Worm (Caenorhabditis elegans): ENCODE measurements around the gene gon-1.
A peak's percentile ranks its signal among the peaks of the same experiment; 100 is the strongest.

gon-1 gene

ce11 chrIV:9969081-9969480, 15.8 kb upstream of the gon-1 start, which contains the start of the genes kin-5 and C47E12.11:
kin-5 (minus strand) TSS chrIV:9969181.
C47E12.11 (plus strand) TSS chrIV:9969400.
- TF ChIP-seq spr-1 (tag; optimal IDR thresholded peaks at IDR 0.05) (no peak), F49E8.2 (tag; optimal IDR thresholded peaks at IDR 0.05; ENCODE audit: borderline replicate concordance) (no peak), snpc-4 (tag; optimal IDR thresholded peaks at IDR 0.05) (no peak), dmd-8 (GFP tag; IDR thresholded peaks at IDR 0.05) (no peak), fkh-10 (GFP tag; optimal IDR thresholded peaks at IDR 0.05) (no peak), unc-39 (tag; optimal IDR thresholded peaks at IDR 0.05) (no peak), Y75B8A.6 (GFP tag; IDR thresholded peaks at IDR 0.05) (no peak), lin-29 (GFP tag; IDR thresholded peaks at IDR 0.05) (no peak), nhr-48 (tag; optimal IDR thresholded peaks at IDR 0.05) (no peak), tra-1 (GFP tag; IDR thresholded peaks at IDR 0.05) (no peak), Y5F2A.4 (GFP tag; optimal IDR thresholded peaks at IDR 0.05) (no peak), lsy-2 (tag; optimal IDR thresholded peaks at IDR 0.05) (no peak), lin-38 (GFP tag; IDR thresholded peaks at IDR 0.05) (no peak), dmd-6 (GFP tag; IDR thresholded peaks at IDR 0.05) (no peak), hlh-11 (tag; optimal IDR thresholded peaks at IDR 0.05) (no peak), Y48G9A.11 (GFP tag; IDR thresholded peaks at IDR 0.05) (no peak)

ce11 chrIV:9963945-9964344, 10.7 kb upstream of the gon-1 start, which contains the start of gene T13H10.2:
T13H10.2 (plus strand) TSS chrIV:9964245.
- no peak for TF ChIP-seq mxl-3 (GFP tag; optimal IDR thresholded peaks at IDR 0.05)
- TF ChIP-seq mxl-2 (GFP tag; conservative IDR thresholded peaks at IDR 0.05) = no peak
- TF ChIP-seq lir-3 (tag; optimal IDR thresholded peaks at IDR 0.05) = no peak
- no peak for TF ChIP-seq ceh-62 (tag; optimal IDR thresholded peaks at IDR 0.05)
- TF ChIP-seq spr-1 (tag; optimal IDR thresholded peaks at IDR 0.05) = no peak
- TF ChIP-seq lim-7 (GFP tag; IDR thresholded peaks at IDR 0.05) = no peak
- no peak for TF ChIP-seq zfp-2 (tag; optimal IDR thresholded peaks at IDR 0.05)
- TF ChIP-seq tag-97 (GFP tag; IDR thresholded peaks at IDR 0.05) = no peak
- TF ChIP-seq ZK337.2 (GFP tag; IDR thresholded peaks at IDR 0.05) = no peak
- no peak for TF ChIP-seq ztf-7 (tag; optimal IDR thresholded peaks at IDR 0.05)
- no peak for TF ChIP-seq skn-1 (tag; optimal IDR thresholded peaks at IDR 0.05)
- no peak for TF ChIP-seq ceh-82 (tag; optimal IDR thresholded peaks at IDR 0.05)
- no peak for TF ChIP-seq saeg-2 (GFP tag; IDR thresholded peaks at IDR 0.05)
- TF ChIP-seq jun-1 (tag; optimal IDR thresholded peaks at IDR 0.05) = no peak
- no peak for TF ChIP-seq cey-2 (tag; optimal IDR thresholded peaks at IDR 0.05; ENCODE audit: borderline replicate concordance, insufficient read depth)
- TF ChIP-seq dmd-6 (GFP tag; IDR thresholded peaks at IDR 0.05) = no peak

- no peak for TF ChIP-seq lir-3 (tag; optimal IDR thresholded peaks at IDR 0.05)
- TF ChIP-seq unc-62 (GFP tag; optimal IDR thresholded peaks at IDR 0.05 in 1 of 2) = peak in 1 of 2 experiments; percentile 86
- TF ChIP-seq unc-62 (tag; optimal IDR thresholded peaks at IDR 0.05) = no peak
- no peak for TF ChIP-seq spr-3 (GFP tag; optimal IDR thresholded peaks at IDR 0.05)
- TF ChIP-seq ces-1 (GFP tag; optimal IDR thresholded peaks at IDR 0.05) = no peak
- TF ChIP-seq lin-13 (GFP tag; optimal IDR thresholded peaks at IDR 0.05) = no peak
- no peak for TF ChIP-seq ceh-82 (tag; optimal IDR thresholded peaks at IDR 0.05)
- no peak for TF ChIP-seq attf-4 (tag; optimal IDR thresholded peaks at IDR 0.05)
- TF ChIP-seq hlh-11 (tag; optimal IDR thresholded peaks at IDR 0.05) = peak; percentile 34
- TF ChIP-seq nhr-11 (tag; optimal IDR thresholded peaks at IDR 0.05) = peak; percentile 53
Measured at ce11 chrIV:9948035-9948434, 5.2 kb downstream of the gon-1 start.

ce11 chrIV:9944279-9944678, 9.0 kb downstream of the gon-1 start:
- TF ChIP-seq egl-43 (GFP tag; IDR thresholded peaks at IDR 0.05) = no peak
- no peak for TF ChIP-seq rbr-2 (tag; optimal IDR thresholded peaks at IDR 0.05)
- no peak for TF ChIP-seq F44E2.7 (GFP tag; IDR thresholded peaks at IDR 0.05)
- TF ChIP-seq pha-4 (GFP tag; IDR thresholded peaks at IDR 0.05) = no peak
- TF ChIP-seq pha-4 (tag; optimal IDR thresholded peaks at IDR 0.05) = no peak
- no peak for TF ChIP-seq aly-2 (tag; optimal IDR thresholded peaks at IDR 0.05)
- no peak for TF ChIP-seq lim-7 (GFP tag; IDR thresholded peaks at IDR 0.05)
- TF ChIP-seq zag-1 (tag; optimal IDR thresholded peaks at IDR 0.05) = no peak
- no peak for TF ChIP-seq nhr-77 (tag; optimal IDR thresholded peaks at IDR 0.05)
- no peak for TF ChIP-seq Y48G9A.11 (GFP tag; IDR thresholded peaks at IDR 0.05)
- no peak for TF ChIP-seq tra-1 (GFP tag; IDR thresholded peaks at IDR 0.05)
- no peak for TF ChIP-seq madf-9 (GFP tag; conservative IDR thresholded peaks at IDR 0.05)
- TF ChIP-seq mxl-2 (GFP tag; conservative IDR thresholded peaks at IDR 0.05) = no peak
- TF ChIP-seq nhr-11 (tag; optimal IDR thresholded peaks at IDR 0.05) = no peak
- no peak for TF ChIP-seq nhr-28 (tag; optimal IDR thresholded peaks at IDR 0.05)
- TF ChIP-seq saeg-2 (GFP tag; IDR thresholded peaks at IDR 0.05) = no peak
- no peak for TF ChIP-seq daf-16 (GFP tag; optimal IDR thresholded peaks at IDR 0.05)
- TF ChIP-seq daf-16 (tag; optimal IDR thresholded peaks at IDR 0.05) = no peak
